Worm (Caenorhabditis elegans) whole organism, L2 larva: Measurements from ENCODE around the gene actl-1.

Experiments
- C34F6.9 ChIP-seq: fragments of 150-350 bp; optimal IDR thresholded peaks from 2 replicates; lab custom pipeline; 2014; ENCODE audit warnings: missing biosample characterization, missing genetic modification characterization
- F13H6.1 ChIP-seq: sonication (generic microtip); optimal IDR thresholded peaks from 2 replicates; lab custom pipeline; 2016; ENCODE audit warnings: missing genetic modification characterization, missing compliant biosample characterization
- R02D3.7 ChIP-seq: fragments of 150-350 bp; optimal IDR thresholded peaks from 2 replicates; lab custom pipeline; 2014; ENCODE audit warnings: missing biosample characterization, missing genetic modification characterization
- Y55F3AM.14 ChIP-seq: fragments of 200-800 bp; sonication (Bioruptor generic); optimal IDR thresholded peaks from 2 replicates; lab custom pipeline; 2018; ENCODE audit warnings: mild to moderate bottlenecking, missing genetic modification characterization, missing compliant biosample characterization
- alr-1 ChIP-seq: fragments of 150-350 bp; optimal IDR thresholded peaks from 2 replicates; lab custom pipeline; 2014; ENCODE audit warnings: missing biosample characterization, missing genetic modification characterization
- aly-2 ChIP-seq: fragments of 150-350 bp; optimal IDR thresholded peaks from 2 replicates; lab custom pipeline; 2014; ENCODE audit warnings: missing biosample characterization, missing genetic modification characterization
- ama-1 ChIP-seq: fragments of 150-350 bp; optimal IDR thresholded peaks from 2 replicates; lab custom pipeline; 2018; ENCODE audit warnings: inconsistent platforms
- ceh-82 ChIP-seq: fragments of 150-350 bp; optimal IDR thresholded peaks from 2 replicates; lab custom pipeline; 2014; ENCODE audit warnings: missing biosample characterization, missing genetic modification characterization
- crh-2 ChIP-seq: sonication (generic microtip); optimal IDR thresholded peaks from 2 replicates; lab custom pipeline; 2017; ENCODE audit warnings: missing biosample characterization, missing genetic modification characterization
- dmd-4 ChIP-seq: sonication (generic microtip); optimal IDR thresholded peaks from 2 replicates; lab custom pipeline; 2017; ENCODE audit warnings: missing biosample characterization, missing genetic modification characterization
- egl-27 ChIP-seq: sonication (generic microtip); optimal IDR thresholded peaks from 3 replicates; lab custom pipeline; 2017; ENCODE audit warnings: missing biosample characterization, missing genetic modification reagents, missing genetic modification characterization
- elt-1 ChIP-seq: fragments of 150-350 bp; optimal IDR thresholded peaks from 2 replicates; lab custom pipeline; 2014; ENCODE audit warnings: missing biosample characterization, missing genetic modification characterization
- fos-1 ChIP-seq: fragments of 150-350 bp; optimal IDR thresholded peaks from 2 replicates; lab custom pipeline; 2014; ENCODE audit warnings: missing biosample characterization, missing genetic modification characterization
- lin-11 ChIP-seq: fragments of 150-350 bp; sonication (generic microtip); optimal IDR thresholded peaks from 2 replicates; lab custom pipeline; 2014; ENCODE audit warnings: missing biosample characterization, missing genetic modification characterization, inconsistent platforms, mixed read lengths
- lsy-2 ChIP-seq, 2 experiments: fragments of 150-350 bp in 1 of 2; sonication (generic microtip) in 1 of 2; optimal IDR thresholded peaks; 2 replicates each; lab custom pipeline; 2014 to 2017; ENCODE audit warnings: missing biosample characterization in 2 of 2, missing genetic modification characterization in 2 of 2
- mab-5 ChIP-seq: fragments of 150-350 bp; optimal IDR thresholded peaks from 2 replicates; lab custom pipeline; 2014; ENCODE audit warnings: missing biosample characterization, missing genetic modification characterization
- mbf-1 ChIP-seq: sonication (generic microtip); optimal IDR thresholded peaks from 2 replicates; lab custom pipeline; 2017; ENCODE audit warnings: missing biosample characterization, missing genetic modification characterization
- mdl-1 ChIP-seq, 2 experiments: fragments of 150-350 bp in 1 of 2; sonication (generic microtip) in 1 of 2; optimal IDR thresholded peaks; 2 replicates each; lab custom pipeline; 2017; ENCODE audit warnings: missing biosample characterization in 2 of 2, missing genetic modification characterization in 2 of 2
- nhr-10 ChIP-seq: sonication (generic microtip); optimal IDR thresholded peaks from 2 replicates; lab custom pipeline; 2017; ENCODE audit warnings: missing biosample characterization, missing genetic modification characterization
- nhr-11 ChIP-seq: fragments of 150-350 bp; optimal IDR thresholded peaks from 2 replicates; lab custom pipeline; 2014; ENCODE audit warnings: missing biosample characterization, missing genetic modification characterization
- nhr-12 ChIP-seq: fragments of 150-350 bp; optimal IDR thresholded peaks from 2 replicates; lab custom pipeline; 2014; ENCODE audit warnings: missing biosample characterization, missing genetic modification characterization
- nhr-129 ChIP-seq: fragments of 150-350 bp; optimal IDR thresholded peaks from 2 replicates; lab custom pipeline; 2014; ENCODE audit warnings: missing biosample characterization, missing genetic modification characterization
- nhr-21 ChIP-seq: fragments of 150-350 bp; optimal IDR thresholded peaks from 2 replicates; lab custom pipeline; 2014; ENCODE audit warnings: missing biosample characterization, missing genetic modification characterization
- nhr-23 ChIP-seq: fragments of 150-350 bp; optimal IDR thresholded peaks from 2 replicates; lab custom pipeline; 2014; ENCODE audit warnings: missing biosample characterization, missing genetic modification reagents, missing genetic modification characterization
- nhr-25 ChIP-seq: fragments of 150-350 bp; sonication (generic microtip); optimal IDR thresholded peaks from 3 replicates; lab custom pipeline; 2014; ENCODE audit warnings: missing biosample characterization, missing genetic modification characterization
- nhr-6 ChIP-seq: fragments of 150-350 bp; optimal IDR thresholded peaks from 2 replicates; lab custom pipeline; 2014; ENCODE audit warnings: missing biosample characterization, missing genetic modification characterization
- nhr-77 ChIP-seq: fragments of 150-350 bp; optimal IDR thresholded peaks from 2 replicates; lab custom pipeline; 2014; ENCODE audit warnings: missing biosample characterization, missing genetic modification characterization
- peb-1 ChIP-seq: fragments of 150-350 bp; optimal IDR thresholded peaks from 2 replicates; lab custom pipeline; 2014; ENCODE audit warnings: missing biosample characterization, missing genetic modification characterization
- sem-4 ChIP-seq: fragments of 150-350 bp; optimal IDR thresholded peaks from 2 replicates; lab custom pipeline; 2014; ENCODE audit warnings: missing biosample characterization, missing genetic modification reagents, missing genetic modification characterization
- skn-1 ChIP-seq: sonication (generic microtip); optimal IDR thresholded peaks from 2 replicates; lab custom pipeline; 2017; ENCODE audit warnings: missing biosample characterization, missing genetic modification characterization
- sma-3 ChIP-seq: sonication (generic microtip); optimal IDR thresholded peaks from 2 replicates; lab custom pipeline; 2016; ENCODE audit warnings: missing genetic modification reagents, missing genetic modification characterization, missing compliant biosample characterization
- sma-9 ChIP-seq, 2 experiments: fragments of 150-350 bp in 1 of 2; sonication (generic microtip) in 1 of 2; optimal IDR thresholded peaks; 2 replicates each; lab custom pipeline; 2014 to 2016; ENCODE audit warnings: missing genetic modification characterization in 2 of 2, mild to moderate bottlenecking in 1 of 2, missing biosample characterization in 1 of 2, missing compliant biosample characterization in 1 of 2, missing genetic modification reagents in 1 of 2, moderate library complexity in 1 of 2
- unc-55 ChIP-seq: fragments of 150-350 bp; sonication (generic microtip); optimal IDR thresholded peaks from 3 replicates; lab custom pipeline; 2014; ENCODE audit warnings: missing biosample characterization, missing genetic modification reagents, missing genetic modification characterization
- unc-62 ChIP-seq: fragments of 150-350 bp; optimal IDR thresholded peaks from 2 replicates; lab custom pipeline; 2014; ENCODE audit warnings: missing biosample characterization, missing genetic modification reagents, missing genetic modification characterization
- zag-1 ChIP-seq: fragments of 150-350 bp; optimal IDR thresholded peaks from 2 replicates; lab custom pipeline; 2014; ENCODE audit warnings: missing biosample characterization, missing genetic modification characterization
- ztf-1 ChIP-seq: fragments of 200-800 bp; sonication (Bioruptor generic); conservative IDR thresholded peaks from 2 replicates; pipeline ENCODE4 v1.3.6; 2022; ENCODE audit warnings: missing genetic modification characterization, missing compliant biosample characterization
- ztf-11 ChIP-seq: sonication (generic microtip); optimal IDR thresholded peaks from 2 replicates; lab custom pipeline; 2017; ENCODE audit warnings: missing biosample characterization, missing genetic modification characterization

Gene actl-1

DNA sequence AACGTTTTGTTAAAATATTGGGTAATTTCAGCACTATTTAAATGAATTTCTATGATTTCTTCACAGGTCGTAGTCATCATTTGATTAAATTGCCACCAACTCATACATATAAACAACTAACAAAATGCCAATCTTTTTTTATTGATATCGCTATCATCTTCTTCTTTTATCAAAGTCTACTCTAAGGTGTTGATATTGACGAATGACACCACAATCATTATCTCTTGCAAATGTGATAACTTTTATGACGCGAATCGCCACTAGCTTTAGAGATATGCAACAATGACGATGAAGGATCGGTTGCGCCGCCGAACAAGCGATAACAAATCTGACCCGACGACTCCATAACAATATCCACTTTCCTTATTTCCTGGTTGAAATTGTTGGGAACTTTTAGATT lies 14.8 kb upstream of the actl-1 start:
- TF ChIP-seq alr-1 (no peak), Y55F3AM.14 (GFP tag; lab: Kevin White, UChicago) (no peak), sma-9 (GFP tag; optimal IDR thresholded peaks at IDR 0.05; lab: Kevin White, UChicago) (peak; percentile 6), sma-9 (tag; optimal IDR thresholded peaks at IDR 0.05; lab: Kevin White, UChicago) (no peak), nhr-77 (tag; lab: Kevin White, UChicago) (no peak), elt-1 (tag; lab: Kevin White, UChicago) (no peak), egl-27 (tag; lab: Kevin White, UChicago) (no peak), sma-3 (GFP tag; lab: Kevin White, UChicago) (no peak), ztf-1 (no peak), ztf-11 (no peak), nhr-6 (tag; lab: Kevin White, UChicago) (no peak), fos-1 (tag; lab: Kevin White, UChicago) (peak; percentile 16), aly-2 (no peak), nhr-10 (no peak), mab-5 (tag; lab: Kevin White, UChicago) (no peak), nhr-21 (peak; percentile 20)

DNA sequence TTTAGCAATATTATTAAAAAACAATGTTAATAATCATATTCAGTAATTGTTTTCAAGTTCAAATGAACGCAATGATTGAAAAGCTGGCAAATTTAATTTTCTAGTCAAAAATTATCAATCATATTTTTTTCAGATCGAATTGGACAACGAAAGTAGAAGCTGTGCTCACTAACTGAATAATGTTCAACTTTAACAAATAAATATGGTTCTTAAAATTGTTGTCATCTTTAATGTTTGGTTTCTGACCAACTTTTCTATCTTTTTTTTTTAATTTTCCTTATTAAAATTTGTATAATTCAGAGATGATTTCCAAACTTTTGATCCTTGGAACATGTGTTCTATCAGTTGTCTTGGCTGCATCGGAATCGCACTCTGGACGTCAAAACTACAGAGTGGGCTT lies 12.3 kb upstream of the actl-1 start, which contains the start of gene ttr-35:
Gene ttr-35, plus strand, starts transcription at position 301 of the 400 bp plus-strand sequence.
- no peak for TF ChIP-seq nhr-12 (tag; lab: Kevin White, UChicago)
- no peak for TF ChIP-seq aly-2
- no peak for TF ChIP-seq alr-1
- TF ChIP-seq nhr-21: no peak
- TF ChIP-seq mbf-1 (tag; lab: Kevin White, UChicago): no peak
- no peak for TF ChIP-seq ztf-11
- no peak for TF ChIP-seq nhr-11
- no peak for TF ChIP-seq peb-1 (tag; lab: Kevin White, UChicago)
- no peak for TF ChIP-seq nhr-25 (tag; lab: Kevin White, UChicago)
- no peak for TF ChIP-seq C34F6.9 (tag; lab: Kevin White, UChicago)
- TF ChIP-seq unc-62 (GFP tag; lab: Kevin White, UChicago): no peak
- TF ChIP-seq R02D3.7 (tag; lab: Kevin White, UChicago): no peak
- TF ChIP-seq crh-2: no peak
- no peak for TF ChIP-seq unc-55 (GFP tag; lab: Kevin White, UChicago)
- TF ChIP-seq sem-4: no peak
- no peak for TF ChIP-seq ztf-1
- TF ChIP-seq dmd-4 (tag; lab: Kevin White, UChicago): no peak
- TF ChIP-seq zag-1: no peak
- TF ChIP-seq nhr-129 (tag; lab: Kevin White, UChicago): no peak

DNA sequence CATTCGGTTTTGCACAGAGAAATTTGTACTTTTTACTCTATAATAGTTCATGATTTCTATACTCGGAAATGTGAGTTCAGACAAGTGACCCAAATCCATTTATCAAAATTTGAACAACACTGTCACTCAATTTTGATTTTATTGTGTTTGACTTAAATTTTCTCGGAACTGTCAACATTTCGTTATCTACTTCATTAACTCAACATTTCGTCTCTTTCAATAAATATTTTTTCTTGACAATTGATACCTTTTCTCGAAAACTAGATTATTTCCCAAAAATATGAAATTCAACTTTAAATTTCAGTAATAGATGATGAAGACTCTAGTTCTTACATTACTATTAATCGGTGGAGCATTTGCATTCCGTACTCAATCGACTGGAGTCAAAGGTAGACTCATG lies 11.0 kb upstream of the actl-1 start, which contains the start of gene ttr-36:
Gene ttr-36, plus strand, starts transcription at position 301 of the 400 bp plus-strand sequence.
- TF ChIP-seq crh-2: no peak
- no peak for TF ChIP-seq dmd-4 (tag; lab: Kevin White, UChicago)
- TF ChIP-seq ztf-11: no peak
- no peak for TF ChIP-seq C34F6.9 (tag; lab: Kevin White, UChicago)
- no peak for TF ChIP-seq lin-11
- no peak for TF ChIP-seq unc-55 (GFP tag; lab: Kevin White, UChicago)
- no peak for TF ChIP-seq mdl-1 (tag; optimal IDR thresholded peaks at IDR 0.05; lab: Kevin White, UChicago)
- no peak for TF ChIP-seq nhr-21
- TF ChIP-seq mab-5 (tag; lab: Kevin White, UChicago): no peak
- no peak for TF ChIP-seq nhr-10

DNA sequence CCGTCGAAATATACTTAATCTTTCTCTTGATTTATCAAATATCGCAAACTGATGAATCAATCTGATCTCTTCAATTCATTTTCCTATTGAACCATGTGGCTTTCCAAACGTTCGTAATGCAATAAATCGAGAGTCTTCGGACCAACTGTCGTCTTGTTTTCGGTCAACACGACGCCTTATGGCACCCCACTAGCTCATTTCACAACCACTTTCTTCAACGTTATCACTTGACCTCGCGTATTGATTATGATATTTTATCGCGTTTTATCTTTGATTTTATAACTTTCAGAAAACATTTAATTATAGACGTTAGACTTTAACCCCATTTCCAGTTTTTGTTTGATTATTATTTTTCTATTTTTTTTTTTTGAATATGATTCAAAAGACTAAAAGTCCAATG lies 10.2 kb upstream of the actl-1 start:
- TF ChIP-seq crh-2 (no peak), egl-27 (tag; lab: Kevin White, UChicago) (no peak), nhr-129 (tag; lab: Kevin White, UChicago) (peak; percentile 44), F13H6.1 (tag; lab: Kevin White, UChicago) (peak; percentile 42), lsy-2 (tag; optimal IDR thresholded peaks at IDR 0.05; lab: Kevin White, UChicago) (peak in 1 of 2 experiments; percentile 42), sma-9 (GFP tag; optimal IDR thresholded peaks at IDR 0.05; lab: Kevin White, UChicago) (peak; percentile 38), sma-9 (tag; optimal IDR thresholded peaks at IDR 0.05; lab: Kevin White, UChicago) (no peak), skn-1 (tag; lab: Kevin White, UChicago) (no peak), sem-4 (no peak), mab-5 (tag; lab: Kevin White, UChicago) (no peak)
- TF ChIP-seq, all 48 proteins: peak for 4

DNA sequence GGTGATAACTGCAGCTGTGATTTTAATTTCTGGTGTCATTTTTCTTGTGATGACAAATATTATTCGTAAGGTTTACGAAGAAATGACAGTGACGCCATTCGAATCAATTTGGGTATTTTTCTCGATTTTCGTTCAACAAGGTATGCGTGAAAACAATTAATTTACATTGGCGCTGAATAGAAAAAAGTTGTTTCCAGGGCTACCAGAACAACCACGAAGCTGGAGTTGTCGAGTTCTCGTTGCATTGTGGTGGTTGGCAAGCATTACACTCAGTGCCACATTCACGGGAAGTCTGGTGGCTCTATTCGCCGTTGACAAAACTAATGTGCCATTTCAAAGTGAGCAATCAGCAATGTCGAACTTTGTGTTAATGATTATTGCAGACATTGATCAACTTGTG lies 8.1 kb upstream of the actl-1 start:
- no peak for TF ChIP-seq ceh-82
- no peak for TF ChIP-seq elt-1 (tag; lab: Kevin White, UChicago)
- TF ChIP-seq ama-1 (lab: Kevin White, UChicago): no peak
- TF ChIP-seq unc-55 (GFP tag; lab: Kevin White, UChicago): no peak
- TF ChIP-seq nhr-23 (tag; lab: Kevin White, UChicago): no peak
- TF ChIP-seq, all 48 proteins: peak for 0
